Fruit fly (Drosophila melanogaster) whole organism, embryonic: ENCODE measurements around the gene trx.

Experiments
- CG11504 ChIP-seq: fragments of 200-800 bp; sonication (Bioruptor generic); optimal IDR thresholded peaks from 3 replicates; lab custom pipeline; 2019; ENCODE audit warnings: missing biosample characterization, mild to moderate bottlenecking, missing genetic modification characterization, moderate library complexity
- CG11695 ChIP-seq: fragments of 200-800 bp; sonication (Bioruptor generic); IDR thresholded peaks from 3 replicates; pipeline ENCODE4 v1.3.6; 2022; ENCODE audit warnings: missing biosample characterization, missing genetic modification characterization
- CG12942 ChIP-seq: fragments of 200-800 bp; sonication (Bioruptor generic); optimal IDR thresholded peaks from 3 replicates; lab custom pipeline; 2016; ENCODE audit warnings: missing biosample characterization, missing genetic modification characterization
- CG13775 ChIP-seq: fragments of 200-800 bp; sonication (Bioruptor generic); optimal IDR thresholded peaks from 3 replicates; lab custom pipeline; 2017; ENCODE audit warnings: missing biosample characterization, mild to moderate bottlenecking, missing genetic modification characterization
- CG1832 ChIP-seq: fragments of 200-800 bp; sonication (Bioruptor generic); optimal IDR thresholded peaks from 2 replicates; lab custom pipeline; 2017; ENCODE audit warnings: missing biosample characterization, mild to moderate bottlenecking, missing genetic modification characterization, inconsistent platforms
- CG2129 ChIP-seq: fragments of 200-800 bp; sonication (Bioruptor generic); IDR thresholded peaks from 2 replicates; pipeline ENCODE4 v1.3.6; 2022; ENCODE audit warnings: missing biosample characterization, missing genetic modification characterization; ENCODE audit not compliant: partially characterized antibody
- CG2875 ChIP-seq: fragments of 200-800 bp; sonication (Bioruptor generic); optimal IDR thresholded peaks from 2 replicates; lab custom pipeline; 2017; ENCODE audit warnings: missing biosample characterization, mild to moderate bottlenecking, missing genetic modification characterization, missing genetic modification reagents
- CG31365 ChIP-seq: fragments of 200-800 bp; sonication (Bioruptor generic); optimal IDR thresholded peaks from 2 replicates; lab custom pipeline; 2018; ENCODE audit warnings: missing biosample characterization, mild to moderate bottlenecking, missing genetic modification characterization
- CG4360 ChIP-seq: fragments of 200-800 bp; sonication (Bioruptor generic); IDR thresholded peaks from 2 replicates; pipeline ENCODE4 v1.3.6; 2022; ENCODE audit warnings: missing biosample characterization, missing genetic modification characterization
- CG6689 ChIP-seq: fragments of 200-800 bp; sonication (Bioruptor generic); IDR thresholded peaks from 2 replicates; pipeline ENCODE4 v1.3.6; 2022; ENCODE audit warnings: missing biosample characterization, missing genetic modification characterization
- CG6765 ChIP-seq: fragments of 200-800 bp; sonication (Bioruptor generic); optimal IDR thresholded peaks from 3 replicates; lab custom pipeline; 2017; ENCODE audit warnings: missing biosample characterization, mild to moderate bottlenecking, missing genetic modification characterization
- CG6813 ChIP-seq: fragments of 200-800 bp; sonication (Bioruptor generic); optimal IDR thresholded peaks from 2 replicates; lab custom pipeline; 2017; ENCODE audit warnings: missing biosample characterization, missing genetic modification characterization, mild to moderate bottlenecking, moderate library complexity, missing genetic modification reagents
- CG8089 ChIP-seq: fragments of 200-800 bp; sonication (Bioruptor generic); optimal IDR thresholded peaks from 3 replicates; lab custom pipeline; 2016; ENCODE audit warnings: missing biosample characterization, missing genetic modification characterization
- CG8478 ChIP-seq: fragments of >200 bp; optimal IDR thresholded peaks from 2 replicates; lab custom pipeline; 2018
- CG9609 ChIP-seq: fragments of 200-800 bp; sonication (Bioruptor generic); optimal IDR thresholded peaks from 3 replicates; lab custom pipeline; 2016; ENCODE audit warnings: missing biosample characterization, missing genetic modification characterization
- Dad ChIP-seq: fragments of 200-800 bp; sonication (Bioruptor generic); optimal IDR thresholded peaks from 3 replicates; lab custom pipeline; 2016; ENCODE audit warnings: missing biosample characterization, missing genetic modification characterization
- Dll ChIP-seq: fragments of 200-800 bp; sonication (Bioruptor generic); IDR thresholded peaks from 4 replicates; pipeline ENCODE4 v1.3.6; 2022; ENCODE audit warnings: missing biosample characterization, missing genetic modification characterization; ENCODE audit not compliant: partially characterized antibody
- Dref ChIP-seq: fragments of 200-800 bp; sonication (Bioruptor generic); IDR thresholded peaks from 2 replicates; pipeline ENCODE4 v1.3.6; 2022; ENCODE audit warnings: missing biosample characterization, missing genetic modification characterization
- Hr39 ChIP-seq: fragments of >200 bp; optimal IDR thresholded peaks from 2 replicates; lab custom pipeline; 2017
- MESR4 ChIP-seq: fragments of 200-800 bp; sonication (Bioruptor generic); optimal IDR thresholded peaks from 2 replicates; lab custom pipeline; 2018; ENCODE audit warnings: missing biosample characterization, mild to moderate bottlenecking, missing genetic modification characterization, moderate library complexity
- NFAT ChIP-seq: fragments of 200-800 bp; sonication (Bioruptor generic); IDR thresholded peaks from 2 replicates; pipeline ENCODE4 v1.3.6; 2022; ENCODE audit warnings: missing biosample characterization, missing genetic modification characterization
- Pdp1 ChIP-seq, 2 experiments: fragments of 200-800 bp; sonication (Bioruptor generic); optimal IDR thresholded peaks; 3 replicates each; lab custom pipeline; 2016; ENCODE audit warnings: missing biosample characterization in 2 of 2, missing genetic modification characterization in 2 of 2, mild to moderate bottlenecking in 1 of 2, moderate library complexity in 1 of 2
- Stat92E ChIP-seq, 3 experiments: fragments of >200 bp in 2 of 3; fragments of 200-800 bp in 1 of 3; sonication (Bioruptor generic) in 1 of 3; optimal IDR thresholded peaks; 2 replicates each; lab custom pipeline; 2017 to 2019; ENCODE audit warnings: missing biosample characterization in 3 of 3, missing genetic modification characterization in 3 of 3, mild to moderate bottlenecking in 1 of 3, moderate library complexity in 1 of 3
- Taf1 ChIP-seq: fragments of 200-800 bp; sonication (Bioruptor generic); IDR thresholded peaks from 2 replicates; pipeline ENCODE4 v1.3.6; 2022; ENCODE audit warnings: missing biosample characterization, missing genetic modification characterization
- Tbp ChIP-seq: fragments of >200 bp; optimal IDR thresholded peaks from 2 replicates; lab custom pipeline; 2018; ENCODE audit warnings: missing biosample characterization, missing genetic modification characterization
- YL-1 ChIP-seq: fragments of 200-800 bp; sonication (Bioruptor generic); optimal IDR thresholded peaks from 3 replicates; lab custom pipeline; 2017; ENCODE audit warnings: missing biosample characterization, mild to moderate bottlenecking, missing genetic modification characterization
- al ChIP-seq: fragments of 200-800 bp; sonication (Bioruptor generic); IDR thresholded peaks from 2 replicates; pipeline ENCODE4 v1.3.6; 2022; ENCODE audit warnings: missing biosample characterization, missing genetic modification characterization
- amos ChIP-seq: fragments of 200-800 bp; sonication (Bioruptor generic); IDR thresholded peaks from 2 replicates; pipeline ENCODE4 v1.3.6; 2022; ENCODE audit warnings: missing biosample characterization, missing genetic modification characterization; ENCODE audit not compliant: partially characterized antibody
- caup ChIP-seq: fragments of 200-800 bp; sonication (Bioruptor generic); optimal IDR thresholded peaks from 3 replicates; lab custom pipeline; 2017; ENCODE audit warnings: missing biosample characterization, mild to moderate bottlenecking, missing genetic modification characterization, moderate library complexity; ENCODE audit not compliant: severe bottlenecking
- chinmo ChIP-seq: fragments of 200-800 bp; sonication (Bioruptor generic); IDR thresholded peaks from 4 replicates; pipeline ENCODE4 v1.3.6; 2022; ENCODE audit warnings: missing biosample characterization, missing genetic modification characterization; ENCODE audit not compliant: partially characterized antibody
- corto ChIP-seq: fragments of 200-800 bp; sonication (Bioruptor generic); optimal IDR thresholded peaks from 2 replicates; lab custom pipeline; 2016; ENCODE audit warnings: missing biosample characterization, mild to moderate bottlenecking, missing genetic modification characterization, moderate library complexity
- croc ChIP-seq: fragments of 200-800 bp; sonication (Bioruptor generic); conservative IDR thresholded peaks from 3 replicates; pipeline ENCODE4 v1.3.6; 2022; ENCODE audit warnings: missing biosample characterization, missing genetic modification characterization
- dysf ChIP-seq: fragments of 200-800 bp; sonication (Bioruptor generic); IDR thresholded peaks from 3 replicates; pipeline ENCODE4 v1.3.6; 2022; ENCODE audit warnings: missing biosample characterization, missing genetic modification characterization
- gce ChIP-seq: fragments of 200-800 bp; sonication (Bioruptor generic); IDR thresholded peaks from 3 replicates; pipeline ENCODE4 v1.3.6; 2022; ENCODE audit warnings: missing biosample characterization, missing genetic modification characterization
- gro ChIP-seq: fragments of 200-800 bp; sonication (Bioruptor generic); optimal IDR thresholded peaks from 2 replicates; lab custom pipeline; 2016; ENCODE audit warnings: missing biosample characterization, missing genetic modification characterization
- gsb-n ChIP-seq: fragments of 200-800 bp; sonication (Bioruptor generic); optimal IDR thresholded peaks from 3 replicates; lab custom pipeline; 2018; ENCODE audit warnings: missing biosample characterization, mild to moderate bottlenecking, missing genetic modification characterization
- hbn ChIP-seq: fragments of 200-800 bp; sonication (Bioruptor generic); IDR thresholded peaks from 2 replicates; pipeline ENCODE4 v1.3.6; 2022; ENCODE audit warnings: missing biosample characterization, missing genetic modification characterization; ENCODE audit not compliant: partially characterized antibody
- kay ChIP-seq: fragments of 200-800 bp; sonication (Bioruptor generic); optimal IDR thresholded peaks from 2 replicates; lab custom pipeline; 2016; ENCODE audit warnings: missing biosample characterization, missing genetic modification characterization
- lola ChIP-seq, 3 experiments: fragments of >200 bp in 2 of 3; fragments of 200-800 bp in 1 of 3; sonication (Bioruptor generic) in 1 of 3; optimal IDR thresholded peaks; 2 replicates each; lab custom pipeline; 2017 to 2019; ENCODE audit warnings: missing biosample characterization in 3 of 3, missing genetic modification characterization in 3 of 3, mild to moderate bottlenecking in 1 of 3, moderate library complexity in 1 of 3
- mld ChIP-seq: fragments of 200-800 bp; sonication (Bioruptor generic); IDR thresholded peaks from 3 replicates; pipeline ENCODE4 v1.3.6; 2022; ENCODE audit warnings: missing biosample characterization, missing genetic modification characterization; ENCODE audit not compliant: partially characterized antibody
- peb ChIP-seq: fragments of 200-800 bp; sonication (Bioruptor generic); IDR thresholded peaks from 2 replicates; pipeline ENCODE4 v1.3.6; 2022; ENCODE audit warnings: missing biosample characterization, missing genetic modification characterization
- sima ChIP-seq: fragments of 200-800 bp; sonication (Bioruptor generic); optimal IDR thresholded peaks from 2 replicates; lab custom pipeline; 2016; ENCODE audit warnings: missing biosample characterization, missing genetic modification characterization
- slp2 ChIP-seq: fragments of 200-800 bp; sonication (Bioruptor generic); optimal IDR thresholded peaks from 2 replicates; lab custom pipeline; 2016; ENCODE audit warnings: missing biosample characterization, missing genetic modification characterization
- so ChIP-seq: fragments of 200-800 bp; sonication (Bioruptor generic); IDR thresholded peaks from 3 replicates; pipeline ENCODE4 v1.3.6; 2022; ENCODE audit warnings: missing biosample characterization, missing genetic modification characterization
- tna ChIP-seq: fragments of 200-800 bp; sonication (Bioruptor generic); IDR thresholded peaks from 2 replicates; pipeline ENCODE4 v1.3.6; 2022; ENCODE audit warnings: missing biosample characterization, missing genetic modification characterization; ENCODE audit not compliant: partially characterized antibody

Gene trx

dm6 chr3R:14327472-14328104 is 40.9 kb upstream of the trx start, which contains the start of gene spn-B (continued):
- TF ChIP-seq slp2 (GFP tag; lab: Kevin White, UChicago): peak; percentile 11
- no peak for TF ChIP-seq CG8478 (lab: Kevin White, UChicago)
- no peak for TF ChIP-seq Stat92E (GFP tag; optimal IDR thresholded peaks at IDR 0.05; lab: Kevin White, UChicago)
- no peak for TF ChIP-seq Taf1 (GFP tag; lab: Robert Waterston, UW)
- peak; percentile 44 for TF ChIP-seq al (GFP tag; lab: Robert Waterston, UW)
- 0 out of 2 replicates have a peak, but pooled peaks have one; percentile 29 for TF ChIP-seq peb (GFP tag; lab: Robert Waterston, UW)
- TF ChIP-seq gce: peak; percentile 5; the same call in 1 of the 3 replicates
- peak; percentile 78 for TF ChIP-seq dysf
- TF ChIP-seq lola (GFP tag; optimal IDR thresholded peaks at IDR 0.05; lab: Kevin White, UChicago): peak in 1 of 3 experiments; percentile 77
- TF ChIP-seq CG4360 (GFP tag; lab: Robert Waterston, UW): no peak
- TF ChIP-seq corto (GFP tag; lab: Kevin White, UChicago): peak; percentile 11
- no peak for TF ChIP-seq Tbp (GFP tag; lab: Kevin White, UChicago)
- peak; percentile 64 for TF ChIP-seq gsb-n (tag; lab: Kevin White, UChicago)
- TF ChIP-seq mld (GFP tag; lab: Robert Waterston, UW): no peak
- peak; percentile 83 for TF ChIP-seq CG13775 (GFP tag; lab: Kevin White, UChicago)
- no peak for TF ChIP-seq CG1832 (GFP tag; lab: Kevin White, UChicago)
- peak; percentile 18 for TF ChIP-seq sima (GFP tag; lab: Kevin White, UChicago)
- TF ChIP-seq NFAT (GFP tag; lab: Robert Waterston, UW): peak; percentile 21; the same call in 1 of the 2 replicates
- TF ChIP-seq Hr39 (lab: Kevin White, UChicago): no peak
- TF ChIP-seq caup (GFP tag; lab: Kevin White, UChicago): peak; percentile 76
- TF ChIP-seq amos (GFP tag; lab: Robert Waterston, UW): peak; percentile 41; the same call in 1 of the 2 replicates
- peak; percentile 75 for TF ChIP-seq CG6813
- TF ChIP-seq Dad (GFP tag; lab: Kevin White, UChicago): peak; percentile 23
- peak; percentile 79 for TF ChIP-seq CG11504 (tag; lab: Kevin White, UChicago)
- no peak; the same call in 1 of the 2 replicates for TF ChIP-seq hbn (GFP tag; lab: Robert Waterston, UW)
- TF ChIP-seq CG12942 (GFP tag; lab: Kevin White, UChicago): peak; percentile 23
- peak; percentile 65 for TF ChIP-seq gro (GFP tag; lab: Kevin White, UChicago)

dm6 chr3R:14327113-14327466 is 40.4 kb upstream of the trx start:
- no peak for TF ChIP-seq Dll (GFP tag; lab: Robert Waterston, UW)
- peak; percentile 59 for TF ChIP-seq MESR4
- no peak for TF ChIP-seq CG9609 (GFP tag; lab: Kevin White, UChicago)
- TF ChIP-seq CG6689 (GFP tag; lab: Robert Waterston, UW): no peak
- peak in 1 of 2 experiments; percentile 94 for TF ChIP-seq Pdp1 (GFP tag; optimal IDR thresholded peaks at IDR 0.05; lab: Kevin White, UChicago)
- TF ChIP-seq Dref (GFP tag; lab: Robert Waterston, UW): no peak
- peak; percentile 49; the same call in 1 of the 2 replicates for TF ChIP-seq tna (GFP tag; lab: Robert Waterston, UW)
- TF ChIP-seq croc (GFP tag; lab: Robert Waterston, UW): 0 out of 3 replicates have a peak, but pooled peaks have one; percentile 0
- 0 out of 3 replicates have a peak, but pooled peaks have one; percentile 1 for TF ChIP-seq so (GFP tag; lab: Robert Waterston, UW)
- TF ChIP-seq CG11695: no peak
- TF ChIP-seq CG2129 (GFP tag; lab: Robert Waterston, UW): 0 out of 2 replicates have a peak, but pooled peaks have one; percentile 4
- 0 out of 4 replicates have a peak, but pooled peaks have one; percentile 50 for TF ChIP-seq chinmo (GFP tag; lab: Robert Waterston, UW)
- TF ChIP-seq CG8089: no peak
- TF ChIP-seq CG31365 (tag; lab: Kevin White, UChicago): no peak
- no peak for TF ChIP-seq CG6765
- TF ChIP-seq YL-1 (GFP tag; lab: Kevin White, UChicago): peak; percentile 17
- TF ChIP-seq kay (GFP tag; lab: Kevin White, UChicago): no peak
- no peak for TF ChIP-seq CG2875 (GFP tag; lab: Kevin White, UChicago)
